Fruit fly (Drosophila melanogaster): ENCODE results near the gene REPTOR-BP.

The REPTOR-BP gene

DNA sequence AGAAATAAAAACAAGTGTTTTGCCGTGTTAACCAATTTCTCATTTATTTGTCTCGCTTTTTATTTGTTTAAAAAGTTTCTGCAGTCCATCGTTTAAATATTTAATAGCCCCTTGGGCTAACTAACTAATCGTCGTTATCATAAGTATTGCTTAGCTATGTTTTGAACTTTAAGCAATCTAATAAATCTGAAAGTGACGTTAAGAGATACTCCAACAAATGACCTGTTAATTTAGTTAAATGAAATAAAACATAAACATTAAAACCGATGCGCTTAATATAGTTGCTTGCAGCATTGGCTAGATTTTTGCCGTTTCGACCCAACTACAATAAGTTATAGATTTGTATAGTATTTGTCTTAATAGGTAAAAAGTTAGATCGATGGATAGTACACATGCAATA lies 2.2 kb upstream of the REPTOR-BP start:
- no peak for TF ChIP-seq Adf1 (GFP tag; IDR thresholded peaks at IDR 0.05)
- no peak for TF ChIP-seq eve (GFP tag; optimal IDR thresholded peaks at IDR 0.05)
- no peak for TF ChIP-seq Deaf1 (tag; optimal IDR thresholded peaks at IDR 0.05)

DNA sequence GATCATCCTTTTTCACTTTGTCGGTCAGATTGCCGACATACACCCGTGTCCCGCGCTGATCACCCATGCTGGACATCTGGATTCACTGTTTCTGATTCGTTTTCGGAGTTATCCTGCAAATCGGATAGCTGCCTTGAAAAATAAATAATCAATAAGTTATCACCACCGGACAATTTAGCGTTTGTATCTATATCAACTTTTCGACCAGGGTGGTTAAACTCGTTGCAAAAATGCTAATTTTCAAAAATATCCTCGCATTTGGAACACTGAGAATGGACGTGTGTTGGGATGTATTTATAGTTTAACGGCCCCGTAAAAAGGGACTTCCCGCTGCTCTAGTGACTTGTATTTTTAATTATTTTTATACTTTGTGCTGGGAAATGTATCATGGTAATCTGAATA lies 581 bp upstream of the REPTOR-BP start, which contains the start of gene Rsf1:
Rsf1 (minus strand) TSS at position 212 of the 402 bp plus-strand sequence.
- peak; percentile 20 for TF ChIP-seq CG2712 (tag; optimal IDR thresholded peaks at IDR 0.05)
- no peak for TF ChIP-seq lola (GFP tag; optimal IDR thresholded peaks at IDR 0.05)
- no peak for TF ChIP-seq CG6791 (GFP tag; IDR thresholded peaks at IDR 0.05; ENCODE audit: partially characterized antibody)
- TF ChIP-seq br (optimal IDR thresholded peaks at IDR 0.05), result no peak
- peak; percentile 41 for TF ChIP-seq CoRest (tag; optimal IDR thresholded peaks at IDR 0.05)
- TF ChIP-seq CG16813 (GFP tag; IDR thresholded peaks at IDR 0.05; ENCODE audit: partially characterized antibody), result no peak
- TF ChIP-seq vvl (GFP tag; IDR thresholded peaks at IDR 0.05), result peak; percentile 56; the same call in 1 of the 2 replicates
- TF ChIP-seq CG1024 (GFP tag; IDR thresholded peaks at IDR 0.05), result peak; percentile 86
- TF ChIP-seq CG3281 (GFP tag; optimal IDR thresholded peaks at IDR 0.05), result peak; percentile 75
- no peak for TF ChIP-seq CG14860 (GFP tag; IDR thresholded peaks at IDR 0.05; ENCODE audit: partially characterized antibody)
- no peak for TF ChIP-seq Six4 (GFP tag; optimal IDR thresholded peaks at IDR 0.05)
- no peak for TF ChIP-seq CG18764 (GFP tag; optimal IDR thresholded peaks at IDR 0.05)
- no peak for TF ChIP-seq Bdp1 (GFP tag; optimal IDR thresholded peaks at IDR 0.05)
- TF ChIP-seq grn (GFP tag; optimal IDR thresholded peaks at IDR 0.05), result no peak
- no peak for TF ChIP-seq CG6813 (GFP tag; optimal IDR thresholded peaks at IDR 0.05)
- TF ChIP-seq Trl (optimal IDR thresholded peaks at IDR 0.05), result no peak
- TF ChIP-seq Trl (GFP tag; optimal IDR thresholded peaks at IDR 0.05), result no peak
- peak; percentile 96 for TF ChIP-seq onecut (GFP tag; IDR thresholded peaks at IDR 0.05)
- no peak for TF ChIP-seq CG31224 (GFP tag; IDR thresholded peaks at IDR 0.05)
- peak; percentile 62; the same call in 2 of the 3 replicates for TF ChIP-seq row (GFP tag; IDR thresholded peaks at IDR 0.05)
- TF ChIP-seq CG12769 (tag; optimal IDR thresholded peaks at IDR 0.05), result no peak
- no peak for TF ChIP-seq CG34422 (GFP tag; IDR thresholded peaks at IDR 0.05)
- peak; percentile 63 for TF ChIP-seq CG7928 (GFP tag; optimal IDR thresholded peaks at IDR 0.05)
- no peak for TF ChIP-seq CG30431 (GFP tag; optimal IDR thresholded peaks at IDR 0.05)
- TF ChIP-seq MESR4 (GFP tag; optimal IDR thresholded peaks at IDR 0.05), result peak; percentile 97
- TF ChIP-seq MBD-R2 (GFP tag; IDR thresholded peaks at IDR 0.05), result peak; percentile 77
- TF ChIP-seq tgo (GFP tag; IDR thresholded peaks at IDR 0.05), result no peak
- TF ChIP-seq ftz-f1 (GFP tag; optimal IDR thresholded peaks at IDR 0.05), result no peak
- TF ChIP-seq CG17802 (tag; optimal IDR thresholded peaks at IDR 0.05), result peak; percentile 89
- TF ChIP-seq CG15011 (GFP tag; optimal IDR thresholded peaks at IDR 0.05), result no peak
- TF ChIP-seq CG8924 (tag; optimal IDR thresholded peaks at IDR 0.05), result no peak
- TF ChIP-seq wek (GFP tag; optimal IDR thresholded peaks at IDR 0.05), result peak; percentile 22
- no peak for TF ChIP-seq CG6272 (GFP tag; IDR thresholded peaks at IDR 0.05)
- TF ChIP-seq vfl (GFP tag; optimal IDR thresholded peaks at IDR 0.05), result no peak
- TF ChIP-seq CG31365 (tag; optimal IDR thresholded peaks at IDR 0.05), result no peak
- TF ChIP-seq CG32767 (GFP tag; IDR thresholded peaks at IDR 0.05), result peak; percentile 86
- peak; percentile 21 for TF ChIP-seq phol (tag; optimal IDR thresholded peaks at IDR 0.05)
- no peak for TF ChIP-seq Atf-2 (GFP tag; optimal IDR thresholded peaks at IDR 0.05)
- TF ChIP-seq fd96Cb (tag; optimal IDR thresholded peaks at IDR 0.05), result no peak
- no peak for TF ChIP-seq Hr39 (optimal IDR thresholded peaks at IDR 0.05)
- TF ChIP-seq nmo (GFP tag; optimal IDR thresholded peaks at IDR 0.05), result peak; percentile 21
- TF ChIP-seq CG1603 (tag; optimal IDR thresholded peaks at IDR 0.05), result peak; percentile 100
- TF ChIP-seq CG4617 (GFP tag; optimal IDR thresholded peaks at IDR 0.05; ENCODE audit: borderline replicate concordance), result peak; percentile 62
- TF ChIP-seq CG30020 (tag; optimal IDR thresholded peaks at IDR 0.05), result peak; percentile 98
- no peak for TF ChIP-seq h (optimal IDR thresholded peaks at IDR 0.05)
- peak; percentile 38 for TF ChIP-seq pzg (GFP tag; optimal IDR thresholded peaks at IDR 0.05)
- no peak for TF ChIP-seq knrl (GFP tag; IDR thresholded peaks at IDR 0.05; ENCODE audit: partially characterized antibody)
- no peak for TF ChIP-seq CG12299 (tag; optimal IDR thresholded peaks at IDR 0.05)
